Worm (Caenorhabditis elegans): ENCODE results near the gene tag-267.

tag-267 gene

ce11 chrIII:598168-598567 is 42.4 kb upstream of the tag-267 start:
- TF ChIP-seq nhr-76 (tag; optimal IDR thresholded peaks at IDR 0.05), result no peak
- no peak for TF ChIP-seq spr-3 (GFP tag; optimal IDR thresholded peaks at IDR 0.05)
- no peak for TF ChIP-seq T20F7.1 (GFP tag; optimal IDR thresholded peaks at IDR 0.05)
- no peak for TF ChIP-seq snpc-1.2 (GFP tag; IDR thresholded peaks at IDR 0.05)
- TF ChIP-seq ces-1 (GFP tag; optimal IDR thresholded peaks at IDR 0.05), result no peak
- no peak for TF ChIP-seq fkh-10 (GFP tag; optimal IDR thresholded peaks at IDR 0.05)
- peak; percentile 50 for TF ChIP-seq mes-2 (tag; optimal IDR thresholded peaks at IDR 0.05; ENCODE audit: poor library complexity, severe bottlenecking)
- no peak for TF ChIP-seq F10B5.3 (tag; optimal IDR thresholded peaks at IDR 0.05)
- peak; percentile 56 for TF ChIP-seq ceh-28 (tag; optimal IDR thresholded peaks at IDR 0.05)
- peak; percentile 53 for TF ChIP-seq set-16 (GFP tag; IDR thresholded peaks at IDR 0.05)
- peak in 1 of 2 experiments; percentile 6 for TF ChIP-seq lsy-2 (tag; optimal IDR thresholded peaks at IDR 0.05)
- no peak for TF ChIP-seq zip-2 (tag; optimal IDR thresholded peaks at IDR 0.05)
- no peak for TF ChIP-seq R02D3.7 (tag; optimal IDR thresholded peaks at IDR 0.05)
- TF ChIP-seq aly-2 (tag; optimal IDR thresholded peaks at IDR 0.05), result no peak
- TF ChIP-seq sdz-12 (GFP tag; optimal IDR thresholded peaks at IDR 0.05), result no peak
- TF ChIP-seq php-3 (GFP tag; IDR thresholded peaks at IDR 0.05), result 0 out of 2 replicates have a peak, but pooled peaks have one; percentile 16
- TF ChIP-seq ceh-44 (GFP tag; IDR thresholded peaks at IDR 0.05), result no peak
- peak; percentile 91 for TF ChIP-seq hlh-30 (tag; optimal IDR thresholded peaks at IDR 0.05; ENCODE audit: insufficient read depth)
- 0 out of 2 replicates have a peak, but pooled peaks have one; percentile 6 for TF ChIP-seq tra-1 (GFP tag; IDR thresholded peaks at IDR 0.05)
- TF ChIP-seq mep-1 (tag; optimal IDR thresholded peaks at IDR 0.05), result peak; percentile 61
- TF ChIP-seq ztf-7 (tag; optimal IDR thresholded peaks at IDR 0.05), result no peak
- TF ChIP-seq lin-15B (tag; optimal IDR thresholded peaks at IDR 0.05), result no peak
- peak; percentile 59 for TF ChIP-seq rbr-2 (tag; optimal IDR thresholded peaks at IDR 0.05)
- TF ChIP-seq lim-7 (GFP tag; IDR thresholded peaks at IDR 0.05), result no peak
- TF ChIP-seq zfp-2 (tag; optimal IDR thresholded peaks at IDR 0.05), result no peak
- TF ChIP-seq mdt-29 (GFP tag; IDR thresholded peaks at IDR 0.05), result no peak
- no peak for TF ChIP-seq dmd-8 (GFP tag; IDR thresholded peaks at IDR 0.05)
- TF ChIP-seq hlh-11 (tag; optimal IDR thresholded peaks at IDR 0.05), result peak; percentile 63
- peak; percentile 31 for TF ChIP-seq nhr-6 (tag; optimal IDR thresholded peaks at IDR 0.05)
- TF ChIP-seq Y105C5A.15 (GFP tag; IDR thresholded peaks at IDR 0.05), result no peak
- no peak for TF ChIP-seq pha-4 (GFP tag; IDR thresholded peaks at IDR 0.05)
- TF ChIP-seq pha-4 (tag; optimal IDR thresholded peaks at IDR 0.05), result no peak
- TF ChIP-seq lin-1 (GFP tag; IDR thresholded peaks at IDR 0.05), result no peak
- no peak for TF ChIP-seq fos-1 (tag; optimal IDR thresholded peaks at IDR 0.05)
- no peak for TF ChIP-seq snpc-4 (tag; optimal IDR thresholded peaks at IDR 0.05)
- no peak for TF ChIP-seq nhr-102 (tag; optimal IDR thresholded peaks at IDR 0.05)
- TF ChIP-seq lir-3 (tag; optimal IDR thresholded peaks at IDR 0.05), result no peak
- TF ChIP-seq daf-8 (GFP tag; IDR thresholded peaks at IDR 0.05), result no peak
- no peak for TF ChIP-seq ZK337.2 (GFP tag; IDR thresholded peaks at IDR 0.05)
- no peak for TF ChIP-seq nhr-11 (tag; optimal IDR thresholded peaks at IDR 0.05)
- 0 out of 2 replicates have a peak, but pooled peaks have one; percentile 17 for TF ChIP-seq dmd-6 (GFP tag; IDR thresholded peaks at IDR 0.05)
- no peak for TF ChIP-seq Y5F2A.4 (GFP tag; optimal IDR thresholded peaks at IDR 0.05)
- no peak for TF ChIP-seq dpl-1 (GFP tag; optimal IDR thresholded peaks at IDR 0.05)
- no peak for TF ChIP-seq duxl-1 (tag; optimal IDR thresholded peaks at IDR 0.05; ENCODE audit: poor library complexity)
- TF ChIP-seq tag-97 (GFP tag; IDR thresholded peaks at IDR 0.05), result no peak
- no peak for TF ChIP-seq vab-7 (GFP tag; IDR thresholded peaks at IDR 0.05)
- TF ChIP-seq jun-1 (tag; optimal IDR thresholded peaks at IDR 0.05), result no peak
- no peak for TF ChIP-seq lin-29 (GFP tag; IDR thresholded peaks at IDR 0.05)
- TF ChIP-seq Y75B8A.6 (GFP tag; IDR thresholded peaks at IDR 0.05), result no peak
- no peak for TF ChIP-seq nhr-42 (GFP tag; IDR thresholded peaks at IDR 0.05)
- no peak for TF ChIP-seq nhr-111 (GFP tag; optimal IDR thresholded peaks at IDR 0.05)
- TF ChIP-seq T26A8.4 (GFP tag; IDR thresholded peaks at IDR 0.05), result no peak
- no peak for TF ChIP-seq egl-27 (tag; optimal IDR thresholded peaks at IDR 0.05)
